Worm (Caenorhabditis elegans): ENCODE data around the gene aly-2.

DNA sequence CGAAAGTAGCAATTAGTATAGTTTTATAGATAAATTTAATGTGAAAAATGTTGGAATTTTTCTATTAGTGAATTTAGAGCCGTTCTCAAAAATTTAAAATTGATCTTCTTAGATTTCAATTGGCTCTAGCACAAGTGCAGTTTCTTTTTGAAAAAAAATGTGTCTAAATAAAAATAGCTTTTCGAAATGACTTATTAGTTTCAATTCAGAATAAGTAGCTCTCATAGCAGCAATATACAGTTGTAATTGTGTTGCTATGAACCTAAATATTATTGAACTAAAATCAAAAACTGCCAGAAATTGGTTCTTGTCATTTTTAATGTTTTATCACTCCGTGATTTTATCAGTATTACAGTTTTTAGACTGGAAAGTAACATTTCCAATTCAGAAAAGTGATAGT is 29.6 kb upstream of the aly-2 start:
- TF ChIP-seq mep-1 (tag; optimal IDR thresholded peaks at IDR 0.05) (no peak), unc-62 (GFP tag; optimal IDR thresholded peaks at IDR 0.05) (no peak), mab-5 (tag; optimal IDR thresholded peaks at IDR 0.05) (no peak), M03D4.4 (tag; optimal IDR thresholded peaks at IDR 0.05) (no peak), sptf-1 (tag; optimal IDR thresholded peaks at IDR 0.05) (no peak), lsy-2 (tag; optimal IDR thresholded peaks at IDR 0.05) (no peak), unc-39 (tag; optimal IDR thresholded peaks at IDR 0.05) (no peak), sem-2 (GFP tag; optimal IDR thresholded peaks at IDR 0.05) (no peak)
